Worm (Caenorhabditis elegans) whole organism, midembryonic: ENCODE measurements around the gene srx-93.
"Not testable (repeated sequence)": the region's sequence is repeated elsewhere in the genome, so short reads cannot be mapped to it uniquely, and the experiment has no call there.

Experiments
- T22C8.4 ChIP-seq: fragments of 200-800 bp; sonication (Bioruptor generic); IDR thresholded peaks from 2 replicates; pipeline ENCODE4 v1.3.6; 2022; ENCODE audit warnings: missing genetic modification characterization, missing compliant biosample characterization
- cog-1 ChIP-seq: sonication (generic microtip); optimal IDR thresholded peaks from 2 replicates; lab custom pipeline; 2016; ENCODE audit warnings: missing genetic modification characterization, missing compliant biosample characterization
- flt-1 ChIP-seq: fragments of 200-800 bp; sonication (Bioruptor generic); IDR thresholded peaks from 2 replicates; pipeline ENCODE4 v1.3.6; 2022; ENCODE audit warnings: missing genetic modification characterization, missing compliant biosample characterization
- klf-2 ChIP-seq: fragments of 200-800 bp; sonication (Bioruptor generic); conservative IDR thresholded peaks from 2 replicates; pipeline ENCODE4 v1.3.6; 2022; ENCODE audit warnings: missing genetic modification reagents, missing genetic modification characterization, missing compliant biosample characterization
- med-1 ChIP-seq: sonication (generic microtip); optimal IDR thresholded peaks from 2 replicates; lab custom pipeline; 2017; ENCODE audit warnings: missing genetic modification characterization, mild to moderate bottlenecking, missing compliant biosample characterization, antibody characterized with exemption, missing genetic modification reagents; ENCODE audit not compliant: insufficient read depth
- ref-1 ChIP-seq: fragments of 200-800 bp; sonication (Bioruptor generic); conservative IDR thresholded peaks from 2 replicates; pipeline ENCODE4 v1.3.6; 2022; ENCODE audit warnings: missing genetic modification reagents, missing genetic modification characterization, missing compliant biosample characterization
- tab-1 ChIP-seq: fragments of 200-800 bp; sonication (Bioruptor generic); IDR thresholded peaks from 2 replicates; pipeline ENCODE4 v1.3.6; 2022; ENCODE audit warnings: missing genetic modification characterization, missing compliant biosample characterization
- ztf-23 ChIP-seq: fragments of 200-800 bp; sonication (Bioruptor generic); IDR thresholded peaks from 2 replicates; pipeline ENCODE4 v1.3.6; 2022; ENCODE audit warnings: missing genetic modification reagents, missing genetic modification characterization, missing compliant biosample characterization
- ztf-29 ChIP-seq: fragments of 200-800 bp; sonication (Bioruptor generic); IDR thresholded peaks from 2 replicates; pipeline ENCODE4 v1.3.6; 2022; ENCODE audit warnings: missing genetic modification reagents, missing genetic modification characterization, missing compliant biosample characterization

srx-93 gene

ce11 chrV:3578813-3579212 lies 41.7 kb downstream of the srx-93 start, which contains the start of gene pygl-1:
pygl-1 (plus strand) TSS chrV:3579023.
- no peak for TF ChIP-seq flt-1 (GFP tag; lab: Robert Waterston, UW)
- TF ChIP-seq tab-1 (GFP tag; lab: Robert Waterston, UW) = no peak
- no peak for TF ChIP-seq klf-2 (GFP tag; lab: Robert Waterston, UW)
- no peak for TF ChIP-seq ref-1 (GFP tag; lab: Robert Waterston, UW)
- TF ChIP-seq ztf-29 (GFP tag; lab: Robert Waterston, UW) = no peak
- TF ChIP-seq T22C8.4 (GFP tag; lab: Robert Waterston, UW) = no peak
- TF ChIP-seq ztf-23 (GFP tag; lab: Robert Waterston, UW) = no peak
- TF ChIP-seq med-1 (GFP tag; lab: Kevin White, UChicago) = no peak
- TF ChIP-seq cog-1 (tag; lab: Kevin White, UChicago) = no peak

ce11 chrV:3575759-3576158 lies 44.7 kb downstream of the srx-93 start, which contains the start of gene grl-27:
grl-27 (minus strand) TSS chrV:3575859.
- no peak for TF ChIP-seq tab-1 (GFP tag; lab: Robert Waterston, UW)
- TF ChIP-seq klf-2 (GFP tag; lab: Robert Waterston, UW) = no peak
- no peak for TF ChIP-seq flt-1 (GFP tag; lab: Robert Waterston, UW)
- no peak for TF ChIP-seq med-1 (GFP tag; lab: Kevin White, UChicago)
- TF ChIP-seq cog-1 (tag; lab: Kevin White, UChicago) = no peak
- TF ChIP-seq ztf-23 (GFP tag; lab: Robert Waterston, UW) = no peak
- no peak for TF ChIP-seq ref-1 (GFP tag; lab: Robert Waterston, UW)
- no peak for TF ChIP-seq ztf-29 (GFP tag; lab: Robert Waterston, UW)
- TF ChIP-seq T22C8.4 (GFP tag; lab: Robert Waterston, UW) = no peak

ce11 chrV:3572408-3572807 lies 48.1 kb downstream of the srx-93 start, which contains the start of gene F40C5.1:
F40C5.1 (plus strand) TSS chrV:3572708.
- not testable (repeated sequence) for TF ChIP-seq ztf-29, T22C8.4, ref-1 (GFP tag; lab: Robert Waterston, UW)

ce11 chrV:3570695-3571094 lies 49.8 kb downstream of the srx-93 start, which contains the start of gene F40C5.2:
F40C5.2 (plus strand) TSS chrV:3570995.
- TF ChIP-seq ref-1 (GFP tag; lab: Robert Waterston, UW); tab-1 (GFP tag; lab: Robert Waterston, UW); cog-1 (tag; lab: Kevin White, UChicago): not testable (repeated sequence)
